Worm (Caenorhabditis elegans) whole organism, young adult: ENCODE measurements around the gene M70.5.

Source experiments
- ets-4 ChIP-seq: fragments of 200-800 bp; sonication (Bioruptor generic); optimal IDR thresholded peaks from 2 replicates; lab custom pipeline; 2018; ENCODE audit warnings: mild to moderate bottlenecking, missing genetic modification characterization, missing compliant biosample characterization
- hlh-12 ChIP-seq: sonication (generic microtip); optimal IDR thresholded peaks from 2 replicates; lab custom pipeline; 2016; ENCODE audit warnings: missing genetic modification characterization, missing compliant biosample characterization

ce11 chrIV:2222528-2222927 lies 52.9 kb downstream of the M70.5 start, which contains the start of gene fnip-2:
- no peak for TF ChIP-seq hlh-12 (tag; lab: Kevin White, UChicago)
- TF ChIP-seq ets-4, result no peak
